Fruit fly (Drosophila melanogaster) whole organism, pupa: ENCODE results near the gene CG32376.

Experiments
- CG10348 ChIP-seq: fragments of 200-800 bp; sonication (Bioruptor generic); IDR thresholded peaks from 2 replicates; pipeline ENCODE4 v1.3.6; 2022; ENCODE audit warnings: missing biosample characterization, missing genetic modification characterization
- CG12605 ChIP-seq: fragments of 200-800 bp; sonication (Bioruptor generic); IDR thresholded peaks from 2 replicates; pipeline ENCODE4 v1.3.6; 2022; ENCODE audit warnings: missing biosample characterization, missing genetic modification characterization
- CG13204 ChIP-seq: fragments of 200-800 bp; sonication (Bioruptor generic); optimal IDR thresholded peaks from 2 replicates; lab custom pipeline; 2018; ENCODE audit warnings: missing biosample characterization, mild to moderate bottlenecking, missing genetic modification characterization, moderate library complexity
- CG14655 ChIP-seq: fragments of 200-800 bp; sonication (Bioruptor generic); optimal IDR thresholded peaks from 3 replicates; lab custom pipeline; 2017; ENCODE audit warnings: mild to moderate bottlenecking, missing biosample characterization, missing genetic modification reagents, missing genetic modification characterization
- CG15710 ChIP-seq: fragments of 200-800 bp; sonication (Bioruptor generic); optimal IDR thresholded peaks from 2 replicates; lab custom pipeline; 2018; ENCODE audit warnings: missing biosample characterization, mild to moderate bottlenecking, missing genetic modification characterization, moderate library complexity
- CG17806 ChIP-seq: fragments of 200-800 bp; sonication (Bioruptor generic); optimal IDR thresholded peaks from 2 replicates; lab custom pipeline; 2018; ENCODE audit warnings: missing biosample characterization, mild to moderate bottlenecking, missing genetic modification characterization, moderate library complexity
- CG32121 ChIP-seq: fragments of 200-800 bp; sonication (Bioruptor generic); IDR thresholded peaks from 2 replicates; pipeline ENCODE4 v1.3.6; 2022; ENCODE audit warnings: missing biosample characterization, missing genetic modification characterization
- CG34367 ChIP-seq: fragments of 200-800 bp; sonication (Bioruptor generic); optimal IDR thresholded peaks from 2 replicates; lab custom pipeline; 2018; ENCODE audit warnings: missing biosample characterization, mild to moderate bottlenecking, missing genetic modification characterization
- CG4496 ChIP-seq: fragments of 200-800 bp; sonication (Bioruptor generic); IDR thresholded peaks from 3 replicates; pipeline ENCODE4 v1.3.6; 2022; ENCODE audit warnings: missing biosample characterization, missing genetic modification characterization
- CG8159 ChIP-seq: fragments of 200-800 bp; sonication (Bioruptor generic); optimal IDR thresholded peaks from 3 replicates; lab custom pipeline; 2018; ENCODE audit warnings: missing biosample characterization, mild to moderate bottlenecking, missing genetic modification characterization, moderate library complexity
- CG8301 ChIP-seq: fragments of 200-800 bp; sonication (Bioruptor generic); optimal IDR thresholded peaks from 2 replicates; lab custom pipeline; 2018; ENCODE audit warnings: missing biosample characterization, mild to moderate bottlenecking, missing genetic modification characterization
- CG9948 ChIP-seq: fragments of 200-800 bp; sonication (Bioruptor generic); optimal IDR thresholded peaks from 2 replicates; lab custom pipeline; 2018; ENCODE audit warnings: missing biosample characterization, mild to moderate bottlenecking, missing genetic modification characterization, moderate library complexity
- D1 ChIP-seq: fragments of 200-800 bp; sonication (Bioruptor generic); optimal IDR thresholded peaks from 2 replicates; lab custom pipeline; 2018; ENCODE audit warnings: missing biosample characterization, mild to moderate bottlenecking, missing genetic modification characterization, moderate library complexity
- EcR ChIP-seq: fragments of 200-800 bp; sonication (Bioruptor generic); optimal IDR thresholded peaks from 3 replicates; lab custom pipeline; 2019; ENCODE audit warnings: missing biosample characterization, missing genetic modification characterization, mild to moderate bottlenecking, moderate library complexity, missing genetic modification reagents
- Ets98B ChIP-seq: fragments of 200-800 bp; sonication (Bioruptor generic); IDR thresholded peaks from 2 replicates; pipeline ENCODE4 v1.3.6; 2022; ENCODE audit warnings: missing biosample characterization, missing genetic modification characterization
- Pif1A ChIP-seq: fragments of 200-800 bp; sonication (Bioruptor generic); optimal IDR thresholded peaks from 3 replicates; lab custom pipeline; 2016; ENCODE audit warnings: missing biosample characterization, missing genetic modification characterization
- Pif1B ChIP-seq: fragments of 200-800 bp; sonication (Bioruptor generic); optimal IDR thresholded peaks from 3 replicates; lab custom pipeline; 2016; ENCODE audit warnings: missing biosample characterization, missing genetic modification characterization
- Snoo ChIP-seq: fragments of 200-800 bp; sonication (Bioruptor generic); optimal IDR thresholded peaks from 3 replicates; lab custom pipeline; 2017; ENCODE audit warnings: missing biosample characterization, mild to moderate bottlenecking, missing genetic modification characterization, inconsistent platforms
- fd96Ca ChIP-seq: fragments of 200-800 bp; sonication (Bioruptor generic); IDR thresholded peaks from 3 replicates; pipeline ENCODE4 v1.3.6; 2022; ENCODE audit warnings: missing biosample characterization, missing genetic modification characterization
- gl ChIP-seq: fragments of 200-800 bp; sonication (Bioruptor generic); optimal IDR thresholded peaks from 2 replicates; lab custom pipeline; 2018; ENCODE audit warnings: missing biosample characterization, mild to moderate bottlenecking, missing genetic modification characterization
- rn ChIP-seq: fragments of 200-800 bp; sonication (Bioruptor generic); IDR thresholded peaks from 2 replicates; pipeline ENCODE4 v1.3.6; 2022; ENCODE audit warnings: missing biosample characterization, missing genetic modification characterization

The CG32376 gene

dm6 chr3L:7521847-7522246 is 20.4 kb downstream of the CG32376 start:
- TF ChIP-seq CG12605 (no peak), Pif1A (GFP tag; lab: Kevin White, UChicago) (no peak), gl (tag; lab: Kevin White, UChicago) (no peak), CG17806 (tag; lab: Kevin White, UChicago) (peak; percentile 14), CG8301 (tag; lab: Kevin White, UChicago) (peak; percentile 1)

- TF ChIP-seq CG8301 (tag; lab: Kevin White, UChicago) (no peak), EcR (GFP tag; lab: Kevin White, UChicago) (peak; percentile 13)
Observed at dm6 chr3L:7520619-7521018, 21.6 kb downstream of the CG32376 start.

- TF ChIP-seq fd96Ca (GFP tag; lab: Robert Waterston, UW) (no peak), Pif1A (GFP tag; lab: Kevin White, UChicago) (no peak), gl (tag; lab: Kevin White, UChicago) (no peak), CG4496 (no peak), CG14655 (GFP tag; lab: Kevin White, UChicago) (no peak), CG9948 (no peak), EcR (GFP tag; lab: Kevin White, UChicago) (no peak), CG10348 (no peak), CG32121 (GFP tag; lab: Robert Waterston, UW) (no peak), CG34367 (tag; lab: Kevin White, UChicago) (no peak), CG17806 (tag; lab: Kevin White, UChicago) (no peak), CG8301 (tag; lab: Kevin White, UChicago) (no peak), D1 (tag; lab: Kevin White, UChicago) (no peak), CG12605 (no peak), CG13204 (GFP tag; lab: Kevin White, UChicago) (no peak), CG15710 (no peak)
Observed at dm6 chr3L:7519219-7519618, 23.0 kb downstream of the CG32376 start.

dm6 chr3L:7518351-7519102 is 23.7 kb downstream of the CG32376 start, which contains the start of gene ltl:
TSS of gene ltl (plus strand) at chr3L:7518997.
- TF ChIP-seq Pif1B (GFP tag; lab: Kevin White, UChicago) = peak; percentile 1
- TF ChIP-seq Pif1A (GFP tag; lab: Kevin White, UChicago) = no peak
- TF ChIP-seq, all 21 proteins: peak for 1

- TF ChIP-seq Ets98B (no peak), CG13204 (GFP tag; lab: Kevin White, UChicago) (peak; percentile 26), CG9948 (no peak), D1 (tag; lab: Kevin White, UChicago) (no peak), Snoo (no peak), Pif1A (GFP tag; lab: Kevin White, UChicago) (no peak), CG14655 (GFP tag; lab: Kevin White, UChicago) (no peak), CG8301 (tag; lab: Kevin White, UChicago) (no peak), CG15710 (peak; percentile 38), gl (tag; lab: Kevin White, UChicago) (no peak), EcR (GFP tag; lab: Kevin White, UChicago) (peak; percentile 56), Pif1B (GFP tag; lab: Kevin White, UChicago) (no peak), CG32121 (GFP tag; lab: Robert Waterston, UW) (no peak), CG8159 (tag; lab: Kevin White, UChicago) (peak; percentile 56), CG12605 (no peak), CG17806 (tag; lab: Kevin White, UChicago) (no peak), rn (GFP tag; lab: Robert Waterston, UW) (no peak), CG10348 (no peak), fd96Ca (GFP tag; lab: Robert Waterston, UW) (peak; percentile 13; the same call in 1 of the 3 replicates), CG4496 (0 out of 3 replicates have a peak, but pooled peaks have one; percentile 26)
Observed at dm6 chr3L:7510414-7511384, 31.6 kb downstream of the CG32376 start, which contains the start of gene CG7546. TSS of gene CG7546 (plus strand) at chr3L:7510986.

- no peak for TF ChIP-seq CG8159 (tag; lab: Kevin White, UChicago)
- no peak for TF ChIP-seq gl (tag; lab: Kevin White, UChicago)
- TF ChIP-seq CG12605 = no peak
- no peak for TF ChIP-seq EcR (GFP tag; lab: Kevin White, UChicago)
- no peak for TF ChIP-seq Pif1A (GFP tag; lab: Kevin White, UChicago)
- no peak for TF ChIP-seq fd96Ca (GFP tag; lab: Robert Waterston, UW)
- TF ChIP-seq CG14655 (GFP tag; lab: Kevin White, UChicago) = no peak
Observed at dm6 chr3L:7506117-7506516, 36.1 kb downstream of the CG32376 start, which contains the start of gene CG7548. TSS of gene CG7548 (minus strand) at chr3L:7506217.
